Worm (Caenorhabditis elegans) whole organism, late embryonic: ENCODE measurements around the gene acp-4.

Experiments used
- ceh-22 ChIP-seq: sonication (generic microtip); optimal IDR thresholded peaks from 2 replicates; lab custom pipeline; 2017; ENCODE audit warnings: missing biosample characterization, missing genetic modification characterization
- ceh-48 ChIP-seq: sonication (generic microtip); optimal IDR thresholded peaks from 2 replicates; lab custom pipeline; 2016; ENCODE audit warnings: missing genetic modification characterization, inconsistent platforms, missing compliant biosample characterization
- dmd-4 ChIP-seq: sonication (generic microtip); optimal IDR thresholded peaks from 2 replicates; lab custom pipeline; 2016; ENCODE audit warnings: borderline replicate concordance, missing genetic modification characterization, missing compliant biosample characterization
- elt-2 ChIP-seq: sonication (generic microtip); optimal IDR thresholded peaks from 2 replicates; lab custom pipeline; 2016; ENCODE audit warnings: missing genetic modification reagents, missing genetic modification characterization, missing compliant biosample characterization
- nhr-11 ChIP-seq: fragments of 150-350 bp; optimal IDR thresholded peaks from 2 replicates; lab custom pipeline; 2014; ENCODE audit warnings: missing biosample characterization, missing genetic modification characterization
- pag-3 ChIP-seq: sonication (generic microtip); optimal IDR thresholded peaks from 2 replicates; lab custom pipeline; 2016; ENCODE audit warnings: missing compliant biosample characterization, missing genetic modification characterization, borderline replicate concordance
- pat-9 ChIP-seq: fragments of 200-800 bp; sonication (Bioruptor generic); optimal IDR thresholded peaks from 2 replicates; lab custom pipeline; 2018; ENCODE audit warnings: mild to moderate bottlenecking, missing genetic modification characterization, moderate library complexity, missing compliant biosample characterization
- pha-2 ChIP-seq: sonication (generic microtip); optimal IDR thresholded peaks from 2 replicates; lab custom pipeline; 2017; ENCODE audit warnings: mild to moderate bottlenecking, missing genetic modification characterization, missing compliant biosample characterization
- pqm-1 ChIP-seq: sonication (generic microtip); optimal IDR thresholded peaks from 2 replicates; lab custom pipeline; 2016; ENCODE audit warnings: missing genetic modification characterization, missing compliant biosample characterization
- pros-1 ChIP-seq: fragments of 150-350 bp; optimal IDR thresholded peaks from 2 replicates; lab custom pipeline; 2014; ENCODE audit warnings: missing biosample characterization, missing genetic modification reagents, missing genetic modification characterization
- unc-3 ChIP-seq, 2 experiments: fragments of 200-800 bp in 1 of 2; sonication (Bioruptor generic) in 1 of 2; sonication (generic microtip) in 1 of 2; conservative IDR thresholded peaks in 1 of 2; optimal IDR thresholded peaks in 1 of 2; 2 replicates each; pipeline versions ENCODE4 v1.3.6 to Lab custom; 2016 to 2022; ENCODE audit warnings: missing compliant biosample characterization in 2 of 2, missing genetic modification characterization in 2 of 2, missing genetic modification reagents in 1 of 2
- unc-86 ChIP-seq: sonication (generic microtip); optimal IDR thresholded peaks from 2 replicates; lab custom pipeline; 2016; ENCODE audit warnings: missing genetic modification characterization, missing compliant biosample characterization

The acp-4 gene

ce11 chrII:8384344-8384743, 50.6 kb downstream of the acp-4 start:
- TF ChIP-seq pha-2 (tag; lab: Kevin White, UChicago) (no peak), dmd-4 (tag; lab: Kevin White, UChicago) (no peak), nhr-11 (tag; lab: Kevin White, UChicago) (no peak), pat-9 (tag; lab: Kevin White, UChicago) (no peak), pros-1 (no peak)

DNA sequence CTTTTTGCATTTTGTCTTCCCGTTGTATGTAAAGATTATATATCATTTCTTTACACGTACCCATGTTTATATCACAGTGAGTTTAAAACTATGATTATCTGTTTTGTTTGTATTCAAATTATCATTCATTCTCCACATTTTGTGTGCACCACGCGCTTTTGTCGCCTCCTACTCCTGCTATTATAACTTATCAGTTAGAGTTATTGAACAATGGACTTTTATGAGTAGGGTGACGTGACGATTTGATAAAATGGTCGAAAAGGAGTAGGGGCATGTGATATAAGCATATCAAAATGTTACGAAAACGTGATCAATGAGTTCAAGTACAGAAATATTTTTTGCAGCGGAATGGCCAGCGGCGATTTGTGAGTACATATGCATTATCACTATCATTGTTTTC, 52.0 kb downstream of the acp-4 start:
- TF ChIP-seq ceh-22 (no peak), unc-86 (no peak), unc-3 (GFP tag; conservative IDR thresholded peaks at IDR 0.05; lab: Robert Waterston, UW) (no peak), unc-3 (tag; optimal IDR thresholded peaks at IDR 0.05; lab: Kevin White, UChicago) (no peak), pag-3 (tag; lab: Kevin White, UChicago) (no peak), ceh-48 (tag; lab: Kevin White, UChicago) (no peak), pqm-1 (tag; lab: Kevin White, UChicago) (peak; percentile 72), elt-2 (tag; lab: Kevin White, UChicago) (peak; percentile 91)
